Fruit fly (Drosophila melanogaster) whole organism, prepupa: Measurements from ENCODE around the gene CG42821.

Experiments used
- Blimp-1 ChIP-seq: fragments of 200-800 bp; sonication (Bioruptor generic); optimal IDR thresholded peaks from 3 replicates; lab custom pipeline; 2017; ENCODE audit warnings: missing biosample characterization, missing genetic modification characterization, mild to moderate bottlenecking, moderate library complexity, missing genetic modification reagents
- CG10631 ChIP-seq: fragments of 200-800 bp; sonication (Bioruptor generic); optimal IDR thresholded peaks from 2 replicates; lab custom pipeline; 2016; ENCODE audit warnings: missing biosample characterization, missing genetic modification characterization
- CG10669 ChIP-seq: fragments of 200-800 bp; sonication (Bioruptor generic); optimal IDR thresholded peaks from 3 replicates; lab custom pipeline; 2018; ENCODE audit warnings: missing biosample characterization, mild to moderate bottlenecking, missing genetic modification characterization, moderate library complexity
- CG11294 ChIP-seq: fragments of 200-800 bp; sonication (Bioruptor generic); IDR thresholded peaks from 2 replicates; pipeline ENCODE4 v1.3.6; 2022; ENCODE audit warnings: missing biosample characterization, missing genetic modification characterization
- CG11762 ChIP-seq: fragments of 200-800 bp; sonication (Bioruptor generic); optimal IDR thresholded peaks from 3 replicates; lab custom pipeline; 2016; ENCODE audit warnings: missing biosample characterization, missing genetic modification characterization; ENCODE audit not compliant: insufficient read depth
- CG11902 ChIP-seq: fragments of 200-800 bp; sonication (Bioruptor generic); optimal IDR thresholded peaks from 3 replicates; lab custom pipeline; 2016; ENCODE audit warnings: missing biosample characterization, missing genetic modification characterization
- CG16779 ChIP-seq: fragments of 200-800 bp; sonication (Bioruptor generic); optimal IDR thresholded peaks from 3 replicates; lab custom pipeline; 2017; ENCODE audit warnings: missing biosample characterization, mild to moderate bottlenecking, missing genetic modification characterization
- CG3032 ChIP-seq: fragments of 200-800 bp; optimal IDR thresholded peaks from 2 replicates; lab custom pipeline; 2019; ENCODE audit warnings: missing biosample characterization, mild to moderate bottlenecking, missing genetic modification characterization, moderate library complexity
- CG31627 ChIP-seq: fragments of 200-800 bp; sonication (Bioruptor generic); optimal IDR thresholded peaks from 3 replicates; lab custom pipeline; 2016; ENCODE audit warnings: missing biosample characterization, missing genetic modification characterization
- CG32006 ChIP-seq: fragments of 200-800 bp; sonication (Bioruptor generic); optimal IDR thresholded peaks from 3 replicates; lab custom pipeline; 2017; ENCODE audit warnings: missing biosample characterization, mild to moderate bottlenecking, missing genetic modification characterization
- CG34406 ChIP-seq: fragments of 200-800 bp; sonication (Bioruptor generic); optimal IDR thresholded peaks from 3 replicates; lab custom pipeline; 2016; ENCODE audit warnings: missing biosample characterization, missing genetic modification characterization
- CG3919 ChIP-seq: fragments of 200-800 bp; sonication (Bioruptor generic); optimal IDR thresholded peaks from 3 replicates; lab custom pipeline; 2016; ENCODE audit warnings: missing biosample characterization, missing genetic modification characterization
- CG6163 ChIP-seq: fragments of 200-800 bp; sonication (Bioruptor generic); IDR thresholded peaks from 3 replicates; pipeline ENCODE4 v1.3.6; 2022; ENCODE audit warnings: missing biosample characterization, missing genetic modification characterization
- CG6276 ChIP-seq: fragments of 200-800 bp; sonication (Bioruptor generic); optimal IDR thresholded peaks from 2 replicates; lab custom pipeline; 2017; ENCODE audit warnings: missing biosample characterization, mild to moderate bottlenecking, missing genetic modification characterization
- CG6854 ChIP-seq: fragments of 200-800 bp; sonication (Bioruptor generic); optimal IDR thresholded peaks from 2 replicates; lab custom pipeline; 2017; ENCODE audit warnings: missing biosample characterization, mild to moderate bottlenecking, missing genetic modification characterization
- CG7368 ChIP-seq: fragments of 200-800 bp; sonication (Bioruptor generic); optimal IDR thresholded peaks from 3 replicates; lab custom pipeline; 2016; ENCODE audit warnings: missing biosample characterization, missing genetic modification characterization
- CG8632 ChIP-seq: fragments of 200-800 bp; sonication (Bioruptor generic); optimal IDR thresholded peaks from 3 replicates; lab custom pipeline; 2016; ENCODE audit warnings: missing biosample characterization, missing genetic modification characterization
- CG9139 ChIP-seq: fragments of 200-800 bp; sonication (Bioruptor generic); optimal IDR thresholded peaks from 3 replicates; lab custom pipeline; 2017; ENCODE audit warnings: missing biosample characterization, mild to moderate bottlenecking, missing genetic modification characterization
- Eip75B ChIP-seq: fragments of 200-800 bp; sonication (Bioruptor generic); optimal IDR thresholded peaks from 3 replicates; lab custom pipeline; 2016; ENCODE audit warnings: missing biosample characterization, missing genetic modification characterization
- Eip78C ChIP-seq: fragments of 200-800 bp; sonication (Bioruptor generic); peaks from one replicate; lab custom pipeline; 2016; ENCODE audit warnings: missing biosample characterization, missing genetic modification characterization
- Eip93F ChIP-seq: fragments of 200-800 bp; sonication (Bioruptor generic); optimal IDR thresholded peaks from 2 replicates; lab custom pipeline; 2016; ENCODE audit warnings: missing biosample characterization, mild to moderate bottlenecking, missing genetic modification characterization
- Ets21C ChIP-seq: fragments of 200-800 bp; sonication (Bioruptor generic); optimal IDR thresholded peaks from 3 replicates; lab custom pipeline; 2016; ENCODE audit warnings: missing biosample characterization, missing genetic modification characterization
- Ets96B ChIP-seq: fragments of 200-800 bp; optimal IDR thresholded peaks from 2 replicates; lab custom pipeline; 2019; ENCODE audit warnings: missing biosample characterization, mild to moderate bottlenecking, missing genetic modification characterization, moderate library complexity
- Hr39 ChIP-seq: fragments of 200-800 bp; sonication (Bioruptor generic); optimal IDR thresholded peaks from 2 replicates; lab custom pipeline; 2016; ENCODE audit warnings: missing biosample characterization, missing genetic modification characterization
- Hr4 ChIP-seq: fragments of 200-800 bp; sonication (Bioruptor generic); optimal IDR thresholded peaks from 3 replicates; lab custom pipeline; 2016; ENCODE audit warnings: missing biosample characterization, missing genetic modification characterization
- Lpt ChIP-seq: fragments of 200-800 bp; sonication (Bioruptor generic); optimal IDR thresholded peaks from 3 replicates; lab custom pipeline; 2016; ENCODE audit warnings: missing biosample characterization, missing genetic modification characterization
- OdsH ChIP-seq: fragments of 200-800 bp; sonication (Bioruptor generic); optimal IDR thresholded peaks from 3 replicates; lab custom pipeline; 2016; ENCODE audit warnings: missing biosample characterization, missing genetic modification characterization
- Smox ChIP-seq: fragments of 200-800 bp; sonication (Bioruptor generic); optimal IDR thresholded peaks from 3 replicates; lab custom pipeline; 2016; ENCODE audit warnings: missing biosample characterization, missing genetic modification characterization
- Sox102F ChIP-seq: fragments of 200-800 bp; sonication (Bioruptor generic); optimal IDR thresholded peaks from 2 replicates; lab custom pipeline; 2016; ENCODE audit warnings: missing biosample characterization, mild to moderate bottlenecking, missing genetic modification characterization
- Sox14 ChIP-seq: fragments of 200-800 bp; sonication (Bioruptor generic); optimal IDR thresholded peaks from 3 replicates; lab custom pipeline; 2016; ENCODE audit warnings: missing biosample characterization, missing genetic modification characterization
- Sox15 ChIP-seq: fragments of 200-800 bp; sonication (Bioruptor generic); optimal IDR thresholded peaks from 3 replicates; lab custom pipeline; 2016; ENCODE audit warnings: missing biosample characterization, missing genetic modification characterization
- achi ChIP-seq: fragments of 200-800 bp; sonication (Bioruptor generic); optimal IDR thresholded peaks from 3 replicates; lab custom pipeline; 2016; ENCODE audit warnings: missing biosample characterization, missing genetic modification characterization
- acj6 ChIP-seq: fragments of 200-800 bp; sonication (Bioruptor generic); optimal IDR thresholded peaks from 3 replicates; lab custom pipeline; 2016; ENCODE audit warnings: missing biosample characterization, missing genetic modification characterization
- cyc ChIP-seq: fragments of 200-800 bp; sonication (Bioruptor generic); optimal IDR thresholded peaks from 3 replicates; lab custom pipeline; 2016; ENCODE audit warnings: missing biosample characterization, missing genetic modification characterization
- dac ChIP-seq: fragments of 200-800 bp; sonication (Bioruptor generic); optimal IDR thresholded peaks from 2 replicates; lab custom pipeline; 2017; ENCODE audit warnings: missing biosample characterization, mild to moderate bottlenecking, missing genetic modification characterization
- eg ChIP-seq: fragments of 200-800 bp; sonication (Bioruptor generic); IDR thresholded peaks from 3 replicates; pipeline ENCODE4 v1.3.6; 2022; ENCODE audit warnings: missing biosample characterization, missing genetic modification characterization
- esn ChIP-seq: fragments of 200-800 bp; sonication (Bioruptor generic); optimal IDR thresholded peaks from 2 replicates; lab custom pipeline; 2016; ENCODE audit warnings: missing biosample characterization, mild to moderate bottlenecking, missing genetic modification characterization, moderate library complexity
- fd59A ChIP-seq: fragments of 200-800 bp; sonication (Bioruptor generic); optimal IDR thresholded peaks from 2 replicates; lab custom pipeline; 2017; ENCODE audit warnings: missing biosample characterization, mild to moderate bottlenecking, missing genetic modification characterization, missing genetic modification reagents
- fkh ChIP-seq: fragments of 200-800 bp; sonication (Bioruptor generic); optimal IDR thresholded peaks from 3 replicates; lab custom pipeline; 2017; ENCODE audit warnings: missing biosample characterization, mild to moderate bottlenecking, missing genetic modification characterization, moderate library complexity
- lz ChIP-seq: fragments of 200-800 bp; sonication (Bioruptor generic); optimal IDR thresholded peaks from 3 replicates; lab custom pipeline; 2016; ENCODE audit warnings: missing biosample characterization, missing genetic modification characterization
- net ChIP-seq: fragments of 200-800 bp; sonication (Bioruptor generic); optimal IDR thresholded peaks from 3 replicates; lab custom pipeline; 2016; ENCODE audit warnings: missing biosample characterization, missing genetic modification characterization
- pdm3 ChIP-seq: fragments of 200-800 bp; sonication (Bioruptor generic); optimal IDR thresholded peaks from 3 replicates; lab custom pipeline; 2016; ENCODE audit warnings: missing biosample characterization, missing genetic modification characterization
- salr ChIP-seq, 2 experiments: fragments of 200-800 bp; sonication (Bioruptor generic); optimal IDR thresholded peaks; 3 replicates each; lab custom pipeline; 2016 to 2018; ENCODE audit warnings: missing biosample characterization in 2 of 2, missing genetic modification characterization in 2 of 2, mild to moderate bottlenecking in 1 of 2
- ss ChIP-seq, 2 experiments: fragments of 200-800 bp; sonication (Bioruptor generic); optimal IDR thresholded peaks; 2 replicates in 1 of 2; 3 replicates in 1 of 2; lab custom pipeline; 2017 to 2018; ENCODE audit warnings: mild to moderate bottlenecking in 2 of 2, missing biosample characterization in 2 of 2, missing genetic modification characterization in 2 of 2, moderate library complexity in 1 of 2
- svp ChIP-seq: fragments of 200-800 bp; sonication (Bioruptor generic); peaks from one replicate; lab custom pipeline; 2016; ENCODE audit warnings: missing biosample characterization, missing genetic modification characterization
- topi ChIP-seq: fragments of 200-800 bp; sonication (Bioruptor generic); optimal IDR thresholded peaks from 3 replicates; lab custom pipeline; 2016; ENCODE audit warnings: missing biosample characterization, missing genetic modification characterization
- vri ChIP-seq: fragments of 200-800 bp; sonication (Bioruptor generic); optimal IDR thresholded peaks from 3 replicates; lab custom pipeline; 2016; ENCODE audit warnings: missing biosample characterization, mild to moderate bottlenecking, missing genetic modification characterization

Gene CG42821

dm6 chr3R:17401289-17401752, 11.6 kb upstream of the CG42821 start (continued):
- TF ChIP-seq cyc (no peak), Eip93F (GFP tag; lab: Kevin White, UChicago) (no peak), esn (GFP tag; lab: Kevin White, UChicago) (peak; percentile 44), CG9139 (GFP tag; lab: Kevin White, UChicago) (no peak), CG34406 (GFP tag; lab: Kevin White, UChicago) (no peak), eg (peak; percentile 70), CG10631 (peak; percentile 28), CG32006 (GFP tag; lab: Kevin White, UChicago) (peak; percentile 56), achi (GFP tag; lab: Kevin White, UChicago) (peak; percentile 28), CG7368 (GFP tag; lab: Kevin White, UChicago) (no peak), CG31627 (GFP tag; lab: Kevin White, UChicago) (peak; percentile 46), ss (GFP tag; optimal IDR thresholded peaks at IDR 0.05; lab: Kevin White, UChicago) (no peak), CG6163 (GFP tag; lab: Robert Waterston, UW) (no peak), Hr4 (GFP tag; lab: Kevin White, UChicago) (peak; percentile 74), Sox15 (GFP tag; lab: Kevin White, UChicago) (no peak), Smox (GFP tag; lab: Kevin White, UChicago) (peak; percentile 57), CG11294 (GFP tag; lab: Robert Waterston, UW) (no peak), Ets96B (tag; lab: Kevin White, UChicago) (no peak), topi (GFP tag; lab: Kevin White, UChicago) (peak; percentile 10), Sox102F (GFP tag; lab: Kevin White, UChicago) (peak; percentile 14), Sox14 (GFP tag; lab: Kevin White, UChicago) (peak; percentile 54), Eip78C (GFP tag; lab: Kevin White, UChicago) (peak; percentile 50), CG6276 (GFP tag; lab: Kevin White, UChicago) (no peak)

dm6 chr3R:17402434-17402833, 10.4 kb upstream of the CG42821 start, which contains the start of gene Sur-8:
Gene Sur-8, minus strand, starts transcription at chr3R:17402515.
- TF ChIP-seq dac (GFP tag; lab: Kevin White, UChicago) (peak; percentile 27), Eip78C (GFP tag; lab: Kevin White, UChicago) (peak; percentile 76), CG10631 (peak; percentile 7), fkh (GFP tag; lab: Kevin White, UChicago) (peak; percentile 1), Sox102F (GFP tag; lab: Kevin White, UChicago) (peak; percentile 1), CG32006 (GFP tag; lab: Kevin White, UChicago) (peak; percentile 26), net (GFP tag; lab: Kevin White, UChicago) (peak; percentile 49), salr (GFP tag; optimal IDR thresholded peaks at IDR 0.05; lab: Kevin White, UChicago) (no peak), ss (GFP tag; optimal IDR thresholded peaks at IDR 0.05; lab: Kevin White, UChicago) (no peak), CG31627 (GFP tag; lab: Kevin White, UChicago) (peak; percentile 58), CG3032 (tag; lab: Kevin White, UChicago) (no peak), Lpt (GFP tag; lab: Kevin White, UChicago) (no peak), CG6854 (GFP tag; lab: Kevin White, UChicago) (no peak), svp (GFP tag; lab: Kevin White, UChicago) (peak; percentile 68), Hr39 (peak; percentile 64), fd59A (GFP tag; lab: Kevin White, UChicago) (no peak), cyc (peak; percentile 63), Hr4 (GFP tag; lab: Kevin White, UChicago) (peak; percentile 31), CG11762 (peak; percentile 15), CG7368 (GFP tag; lab: Kevin White, UChicago) (peak; percentile 8), OdsH (GFP tag; lab: Kevin White, UChicago) (peak; percentile 51), CG34406 (GFP tag; lab: Kevin White, UChicago) (peak; percentile 6), Blimp-1 (no peak), Ets21C (GFP tag; lab: Kevin White, UChicago) (peak; percentile 4), lz (peak; percentile 55), Sox14 (GFP tag; lab: Kevin White, UChicago) (peak; percentile 52), Eip75B (GFP tag; lab: Kevin White, UChicago) (peak; percentile 30), CG6276 (GFP tag; lab: Kevin White, UChicago) (no peak), CG16779 (no peak), CG8632 (GFP tag; lab: Kevin White, UChicago) (no peak), esn (GFP tag; lab: Kevin White, UChicago) (peak; percentile 62), topi (GFP tag; lab: Kevin White, UChicago) (peak; percentile 32), CG11294 (GFP tag; lab: Robert Waterston, UW) (no peak), CG11902 (no peak), achi (GFP tag; lab: Kevin White, UChicago) (no peak), CG10669 (no peak), pdm3 (peak; percentile 65), CG9139 (GFP tag; lab: Kevin White, UChicago) (peak; percentile 9), vri (GFP tag; lab: Kevin White, UChicago) (peak; percentile 35), CG3919 (GFP tag; lab: Kevin White, UChicago) (peak; percentile 69), acj6 (GFP tag; lab: Kevin White, UChicago) (peak; percentile 33)
